Worm (Caenorhabditis elegans) whole organism, L2 larva: Measurements from ENCODE around the gene F07E5.8.

Source experiments
- R02D3.7 ChIP-seq: fragments of 150-350 bp; optimal IDR thresholded peaks from 2 replicates; lab custom pipeline; 2014; ENCODE audit warnings: missing biosample characterization, missing genetic modification characterization
- ZK546.5 ChIP-seq: sonication (generic microtip); optimal IDR thresholded peaks from 2 replicates; lab custom pipeline; 2017; ENCODE audit warnings: missing biosample characterization, missing genetic modification characterization
- aly-2 ChIP-seq: fragments of 150-350 bp; optimal IDR thresholded peaks from 2 replicates; lab custom pipeline; 2014; ENCODE audit warnings: missing biosample characterization, missing genetic modification characterization
- ama-1 ChIP-seq: fragments of 150-350 bp; optimal IDR thresholded peaks from 2 replicates; lab custom pipeline; 2018; ENCODE audit warnings: inconsistent platforms
- fos-1 ChIP-seq: fragments of 150-350 bp; optimal IDR thresholded peaks from 2 replicates; lab custom pipeline; 2014; ENCODE audit warnings: missing biosample characterization, missing genetic modification characterization
- lsy-2 ChIP-seq, 2 experiments: fragments of 150-350 bp in 1 of 2; sonication (generic microtip) in 1 of 2; optimal IDR thresholded peaks; 2 replicates each; lab custom pipeline; 2014 to 2017; ENCODE audit warnings: missing biosample characterization in 2 of 2, missing genetic modification characterization in 2 of 2
- nhr-21 ChIP-seq: fragments of 150-350 bp; optimal IDR thresholded peaks from 2 replicates; lab custom pipeline; 2014; ENCODE audit warnings: missing biosample characterization, missing genetic modification characterization
- nhr-77 ChIP-seq: fragments of 150-350 bp; optimal IDR thresholded peaks from 2 replicates; lab custom pipeline; 2014; ENCODE audit warnings: missing biosample characterization, missing genetic modification characterization
- sem-4 ChIP-seq: fragments of 150-350 bp; optimal IDR thresholded peaks from 2 replicates; lab custom pipeline; 2014; ENCODE audit warnings: missing biosample characterization, missing genetic modification reagents, missing genetic modification characterization
- skn-1 ChIP-seq: sonication (generic microtip); optimal IDR thresholded peaks from 2 replicates; lab custom pipeline; 2017; ENCODE audit warnings: missing biosample characterization, missing genetic modification characterization
- sma-3 ChIP-seq: sonication (generic microtip); optimal IDR thresholded peaks from 2 replicates; lab custom pipeline; 2016; ENCODE audit warnings: missing genetic modification reagents, missing genetic modification characterization, missing compliant biosample characterization
- snpc-4 ChIP-seq: fragments of 150-350 bp; optimal IDR thresholded peaks from 2 replicates; lab custom pipeline; 2014; ENCODE audit warnings: missing biosample characterization, missing genetic modification characterization
- unc-62 ChIP-seq: fragments of 150-350 bp; optimal IDR thresholded peaks from 2 replicates; lab custom pipeline; 2014; ENCODE audit warnings: missing biosample characterization, missing genetic modification reagents, missing genetic modification characterization

ce11 chrII:2042447-2042846, 33.0 kb downstream of the F07E5.8 start, which contains the start of gene bath-20:
- TF ChIP-seq lsy-2 (tag; optimal IDR thresholded peaks at IDR 0.05; lab: Kevin White, UChicago) = no peak
- no peak for TF ChIP-seq snpc-4
- TF ChIP-seq ZK546.5 (tag; lab: Kevin White, UChicago) = no peak
- TF ChIP-seq sem-4 (tag; lab: Kevin White, UChicago) = no peak
- no peak for TF ChIP-seq R02D3.7 (tag; lab: Kevin White, UChicago)
- no peak for TF ChIP-seq ama-1 (lab: Kevin White, UChicago)
- TF ChIP-seq skn-1 (tag; lab: Kevin White, UChicago) = no peak
- no peak for TF ChIP-seq fos-1
- no peak for TF ChIP-seq nhr-21 (tag; lab: Kevin White, UChicago)
- no peak for TF ChIP-seq sma-3
- no peak for TF ChIP-seq nhr-77 (tag; lab: Kevin White, UChicago)
- no peak for TF ChIP-seq aly-2 (tag; lab: Kevin White, UChicago)
- TF ChIP-seq unc-62 (GFP tag; lab: Kevin White, UChicago) = no peak
